Fruit fly (Drosophila melanogaster) whole organism, embryonic: Measurements from ENCODE around the gene IleRS-m.

ENCODE experiments used
- Abd-B ChIP-seq: fragments of 200-800 bp; sonication (Bioruptor generic); optimal IDR thresholded peaks from 2 replicates; lab custom pipeline; 2018; ENCODE audit warnings: missing biosample characterization, mild to moderate bottlenecking, missing genetic modification characterization, moderate library complexity
- CG12104 ChIP-seq: fragments of 200-800 bp; sonication (Bioruptor generic); optimal IDR thresholded peaks from 3 replicates; lab custom pipeline; 2016; ENCODE audit warnings: missing biosample characterization, missing genetic modification characterization
- CG13296 ChIP-seq: fragments of 200-800 bp; sonication (Bioruptor generic); optimal IDR thresholded peaks from 3 replicates; lab custom pipeline; 2018; ENCODE audit warnings: missing biosample characterization, mild to moderate bottlenecking, missing genetic modification characterization
- CG14667 ChIP-seq: fragments of 200-800 bp; sonication (Bioruptor generic); IDR thresholded peaks from 2 replicates; pipeline ENCODE4 v1.3.6; 2022; ENCODE audit warnings: missing biosample characterization, missing genetic modification characterization
- CG15073 ChIP-seq: fragments of 200-800 bp; sonication (Bioruptor generic); optimal IDR thresholded peaks from 2 replicates; lab custom pipeline; 2016; ENCODE audit warnings: missing biosample characterization, missing genetic modification characterization
- CG15696 ChIP-seq: fragments of 200-800 bp; sonication (Bioruptor generic); optimal IDR thresholded peaks from 2 replicates; lab custom pipeline; 2019; ENCODE audit warnings: missing biosample characterization, mild to moderate bottlenecking, missing genetic modification characterization, moderate library complexity
- CG16863 ChIP-seq: fragments of 200-800 bp; sonication (Bioruptor generic); optimal IDR thresholded peaks from 3 replicates; lab custom pipeline; 2016; ENCODE audit warnings: missing biosample characterization, missing genetic modification characterization
- CG2712 ChIP-seq: fragments of 200-800 bp; optimal IDR thresholded peaks from 3 replicates; lab custom pipeline; 2019; ENCODE audit warnings: missing biosample characterization, mild to moderate bottlenecking, missing genetic modification characterization, moderate library complexity
- CG31365 ChIP-seq: fragments of 200-800 bp; sonication (Bioruptor generic); optimal IDR thresholded peaks from 2 replicates; lab custom pipeline; 2018; ENCODE audit warnings: missing biosample characterization, mild to moderate bottlenecking, missing genetic modification characterization
- CG3163 ChIP-seq: fragments of 200-800 bp; sonication (Bioruptor generic); optimal IDR thresholded peaks from 3 replicates; lab custom pipeline; 2016; ENCODE audit warnings: missing biosample characterization, missing genetic modification characterization
- CG4282 ChIP-seq: fragments of 200-800 bp; sonication (Bioruptor generic); optimal IDR thresholded peaks from 2 replicates; lab custom pipeline; 2016; ENCODE audit warnings: missing biosample characterization, missing genetic modification characterization
- CG4424 ChIP-seq: fragments of 200-800 bp; sonication (Bioruptor generic); optimal IDR thresholded peaks from 3 replicates; lab custom pipeline; 2016; ENCODE audit warnings: missing biosample characterization, missing genetic modification characterization
- CG4707 ChIP-seq: fragments of 200-800 bp; sonication (Bioruptor generic); optimal IDR thresholded peaks from 2 replicates; lab custom pipeline; 2018; ENCODE audit warnings: missing biosample characterization, mild to moderate bottlenecking, missing genetic modification characterization, moderate library complexity
- CG5953 ChIP-seq: fragments of 200-800 bp; sonication (Bioruptor generic); IDR thresholded peaks from 2 replicates; pipeline ENCODE4 v1.3.6; 2022; ENCODE audit warnings: missing biosample characterization, missing genetic modification characterization
- CG7357 ChIP-seq: fragments of 200-800 bp; sonication (Bioruptor generic); IDR thresholded peaks from 3 replicates; pipeline ENCODE4 v1.3.6; 2022; ENCODE audit warnings: missing biosample characterization, missing genetic modification characterization
- CG8290 ChIP-seq, 3 experiments: fragments of 200-800 bp; sonication (Bioruptor generic); optimal IDR thresholded peaks; 2 replicates each; lab custom pipeline; 2016 to 2019; ENCODE audit warnings: missing biosample characterization in 3 of 3, missing genetic modification characterization in 3 of 3, mild to moderate bottlenecking in 2 of 3, moderate library complexity in 1 of 3
- CG8924 ChIP-seq: fragments of 200-800 bp; optimal IDR thresholded peaks from 3 replicates; lab custom pipeline; 2019; ENCODE audit warnings: missing biosample characterization, mild to moderate bottlenecking, missing genetic modification characterization, moderate library complexity
- CG9932 ChIP-seq: fragments of 200-800 bp; sonication (Bioruptor generic); IDR thresholded peaks from 2 replicates; pipeline ENCODE4 v1.3.6; 2022; ENCODE audit warnings: missing biosample characterization, missing genetic modification characterization
- Chrac-16 ChIP-seq: fragments of 200-800 bp; sonication (Bioruptor generic); optimal IDR thresholded peaks from 3 replicates; lab custom pipeline; 2016; ENCODE audit warnings: missing biosample characterization, missing genetic modification characterization
- D ChIP-seq, 2 experiments: fragments of 200-800 bp in 1 of 2; fragments of >200 bp in 1 of 2; sonication (Bioruptor generic) in 1 of 2; optimal IDR thresholded peaks; 2 replicates in 1 of 2; 3 replicates in 1 of 2; lab custom pipeline; 2017; ENCODE audit warnings: mild to moderate bottlenecking in 1 of 2, missing biosample characterization in 1 of 2, missing genetic modification characterization in 1 of 2, missing genetic modification reagents in 1 of 2
- Dip2 ChIP-seq: fragments of 200-800 bp; sonication (Bioruptor generic); IDR thresholded peaks from 2 replicates; pipeline ENCODE4 v1.3.6; 2022; ENCODE audit warnings: missing biosample characterization, missing genetic modification characterization
- Doc3 ChIP-seq: fragments of 200-800 bp; sonication (Bioruptor generic); IDR thresholded peaks from 3 replicates; pipeline ENCODE4 v1.3.6; 2022; ENCODE audit warnings: missing biosample characterization, missing genetic modification characterization; ENCODE audit not compliant: partially characterized antibody
- Dp ChIP-seq: fragments of 200-800 bp; sonication (Bioruptor generic); optimal IDR thresholded peaks from 2 replicates; lab custom pipeline; 2018; ENCODE audit warnings: missing biosample characterization, mild to moderate bottlenecking, missing genetic modification characterization, moderate library complexity
- Fer1 ChIP-seq: fragments of 200-800 bp; sonication (Bioruptor generic); optimal IDR thresholded peaks from 2 replicates; lab custom pipeline; 2017; ENCODE audit warnings: missing biosample characterization, mild to moderate bottlenecking, missing genetic modification characterization
- Hr39 ChIP-seq: fragments of >200 bp; optimal IDR thresholded peaks from 2 replicates; lab custom pipeline; 2017
- Hsf ChIP-seq: fragments of 200-800 bp; sonication (Bioruptor generic); optimal IDR thresholded peaks from 3 replicates; lab custom pipeline; 2016; ENCODE audit warnings: missing biosample characterization, missing genetic modification characterization
- Lpt ChIP-seq: fragments of >200 bp; optimal IDR thresholded peaks from 2 replicates; lab custom pipeline; 2018; ENCODE audit warnings: missing biosample characterization, missing genetic modification characterization
- NC2α ChIP-seq: fragments of 200-800 bp; sonication (Bioruptor generic); optimal IDR thresholded peaks from 2 replicates; lab custom pipeline; 2016; ENCODE audit warnings: missing biosample characterization, missing genetic modification characterization
- NK7.1 ChIP-seq: fragments of 200-800 bp; sonication (Bioruptor generic); optimal IDR thresholded peaks from 3 replicates; lab custom pipeline; 2016; ENCODE audit warnings: missing biosample characterization, missing genetic modification characterization
- Sin3A ChIP-seq: fragments of >200 bp; optimal IDR thresholded peaks from 2 replicates; lab custom pipeline; 2018
- Spps ChIP-seq: fragments of 200-800 bp; sonication (Bioruptor generic); optimal IDR thresholded peaks from 2 replicates; lab custom pipeline; 2018; ENCODE audit warnings: missing biosample characterization, mild to moderate bottlenecking, missing genetic modification characterization
- Vsx1 ChIP-seq: fragments of 200-800 bp; sonication (Bioruptor generic); optimal IDR thresholded peaks from 2 replicates; lab custom pipeline; 2017; ENCODE audit warnings: missing biosample characterization, mild to moderate bottlenecking, missing genetic modification characterization, missing genetic modification reagents
- abd-A ChIP-seq: fragments of 200-800 bp; sonication (Bioruptor generic); optimal IDR thresholded peaks from 3 replicates; lab custom pipeline; 2019; ENCODE audit warnings: missing biosample characterization, mild to moderate bottlenecking, missing genetic modification characterization, moderate library complexity
- bcd ChIP-seq: fragments of 200-800 bp; sonication (Bioruptor generic); optimal IDR thresholded peaks from 2 replicates; lab custom pipeline; 2017; ENCODE audit warnings: missing biosample characterization, mild to moderate bottlenecking, missing genetic modification characterization
- btn ChIP-seq: fragments of 200-800 bp; sonication (Bioruptor generic); optimal IDR thresholded peaks from 2 replicates; lab custom pipeline; 2016; ENCODE audit warnings: missing biosample characterization, missing genetic modification characterization
- dimm ChIP-seq: fragments of 200-800 bp; sonication (Bioruptor generic); IDR thresholded peaks from 2 replicates; pipeline ENCODE4 v1.3.6; 2022; ENCODE audit warnings: missing biosample characterization, missing genetic modification characterization
- emc ChIP-seq: fragments of 200-800 bp; sonication (Bioruptor generic); optimal IDR thresholded peaks from 2 replicates; lab custom pipeline; 2016; ENCODE audit warnings: missing biosample characterization, missing genetic modification characterization
- esg ChIP-seq: fragments of 200-800 bp; sonication (Bioruptor generic); conservative IDR thresholded peaks from 2 replicates; pipeline ENCODE4 v1.3.6; 2022; ENCODE audit warnings: missing biosample characterization, missing genetic modification characterization
- gce ChIP-seq: fragments of 200-800 bp; sonication (Bioruptor generic); IDR thresholded peaks from 3 replicates; pipeline ENCODE4 v1.3.6; 2022; ENCODE audit warnings: missing biosample characterization, missing genetic modification characterization
- ind ChIP-seq: fragments of 200-800 bp; sonication (Bioruptor generic); optimal IDR thresholded peaks from 3 replicates; lab custom pipeline; 2016; ENCODE audit warnings: missing biosample characterization, missing genetic modification characterization
- insv ChIP-seq, 2 experiments: fragments of 200-800 bp; sonication (Bioruptor generic); optimal IDR thresholded peaks; 3 replicates each; lab custom pipeline; 2016 to 2018; ENCODE audit warnings: missing biosample characterization in 2 of 2, missing genetic modification characterization in 2 of 2
- kay ChIP-seq: fragments of 200-800 bp; sonication (Bioruptor generic); optimal IDR thresholded peaks from 2 replicates; lab custom pipeline; 2016; ENCODE audit warnings: missing biosample characterization, missing genetic modification characterization
- nerfin-1 ChIP-seq: fragments of 200-800 bp; sonication (Bioruptor generic); optimal IDR thresholded peaks from 3 replicates; lab custom pipeline; 2019; ENCODE audit warnings: missing biosample characterization, mild to moderate bottlenecking, missing genetic modification characterization, moderate library complexity
- oc ChIP-seq: fragments of 200-800 bp; sonication (Bioruptor generic); optimal IDR thresholded peaks from 2 replicates; lab custom pipeline; 2018; ENCODE audit warnings: missing biosample characterization, mild to moderate bottlenecking, missing genetic modification characterization, moderate library complexity
- repo ChIP-seq: fragments of 200-800 bp; sonication (Bioruptor generic); optimal IDR thresholded peaks from 2 replicates; lab custom pipeline; 2016; ENCODE audit warnings: missing biosample characterization, missing genetic modification characterization
- sima ChIP-seq: fragments of 200-800 bp; sonication (Bioruptor generic); optimal IDR thresholded peaks from 2 replicates; lab custom pipeline; 2016; ENCODE audit warnings: missing biosample characterization, missing genetic modification characterization
- sob ChIP-seq: fragments of 200-800 bp; sonication (Bioruptor generic); IDR thresholded peaks from 2 replicates; pipeline ENCODE4 v1.3.6; 2022; ENCODE audit warnings: missing biosample characterization, missing genetic modification characterization
- tgo ChIP-seq: fragments of 200-800 bp; sonication (Bioruptor generic); IDR thresholded peaks from 3 replicates; pipeline ENCODE4 v1.3.6; 2022; ENCODE audit warnings: missing biosample characterization, missing genetic modification characterization
- ttk ChIP-seq: fragments of 200-800 bp; sonication (Bioruptor generic); IDR thresholded peaks from 2 replicates; pipeline ENCODE4 v2.1.2; 2022; ENCODE audit warnings: missing biosample characterization, missing genetic modification characterization
- twi ChIP-seq: fragments of 200-800 bp; optimal IDR thresholded peaks from 2 replicates; lab custom pipeline; 2019; ENCODE audit warnings: missing biosample characterization, mild to moderate bottlenecking, missing genetic modification characterization, moderate library complexity
- vnd ChIP-seq: fragments of 200-800 bp; sonication (Bioruptor generic); IDR thresholded peaks from 3 replicates; pipeline ENCODE4 v1.3.6; 2022; ENCODE audit warnings: missing biosample characterization, missing genetic modification characterization; ENCODE audit not compliant: partially characterized antibody
- zfh2 ChIP-seq: fragments of 200-800 bp; sonication (Bioruptor generic); optimal IDR thresholded peaks from 2 replicates; lab custom pipeline; 2016; ENCODE audit warnings: missing biosample characterization, missing genetic modification characterization

Gene IleRS-m

dm6 chr3L:16051719-16052122 lies 48.4 kb upstream of the IleRS-m start, which contains the start of gene Mbs (continued):
- TF ChIP-seq CG7357 (GFP tag; lab: Robert Waterston, UW) (no peak), CG3163 (GFP tag; lab: Kevin White, UChicago) (no peak), twi (no peak), Chrac-16 (GFP tag; lab: Kevin White, UChicago) (no peak), Vsx1 (GFP tag; lab: Kevin White, UChicago) (peak; percentile 48), ttk (GFP tag; lab: Robert Waterston, UW) (0 out of 2 replicates have a peak, but pooled peaks have one; percentile 6), kay (no peak), ind (GFP tag; lab: Kevin White, UChicago) (no peak), Sin3A (peak; percentile 27), Hsf (GFP tag; lab: Kevin White, UChicago) (no peak), repo (no peak), CG9932 (GFP tag; lab: Robert Waterston, UW) (peak; percentile 7; the same call in 1 of the 2 replicates), CG16863 (GFP tag; lab: Kevin White, UChicago) (no peak), CG12104 (GFP tag; lab: Kevin White, UChicago) (no peak), NC2α (no peak), CG4707 (GFP tag; lab: Kevin White, UChicago) (no peak), vnd (no peak; the same call in 2 of the 3 replicates), CG2712 (tag; lab: Kevin White, UChicago) (peak; percentile 29), Spps (no peak), abd-A (peak; percentile 61), Lpt (no peak), Doc3 (GFP tag; lab: Robert Waterston, UW) (peak; percentile 37; the same call in 2 of the 3 replicates), CG15073 (no peak), dimm (no peak), Hr39 (no peak), CG31365 (tag; lab: Kevin White, UChicago) (peak; percentile 36), D (optimal IDR thresholded peaks at IDR 0.05; lab: Kevin White, UChicago) (no peak), D (GFP tag; optimal IDR thresholded peaks at IDR 0.05; lab: Kevin White, UChicago) (no peak), CG4424 (GFP tag; lab: Kevin White, UChicago) (no peak), CG8290 (GFP tag; optimal IDR thresholded peaks at IDR 0.05; lab: Kevin White, UChicago) (peak; percentile 20), CG8290 (tag; optimal IDR thresholded peaks at IDR 0.05; lab: Kevin White, UChicago) (peak; percentile 23 to 69), Abd-B (no peak), sima (GFP tag; lab: Kevin White, UChicago) (no peak), CG4282 (GFP tag; lab: Kevin White, UChicago) (no peak), NK7.1 (no peak), CG5953 (no peak), emc (GFP tag; lab: Kevin White, UChicago) (no peak), bcd (GFP tag; lab: Kevin White, UChicago) (no peak), CG15696 (tag; lab: Kevin White, UChicago) (no peak), oc (tag; lab: Kevin White, UChicago) (no peak), Fer1 (no peak), CG14667 (GFP tag; lab: Robert Waterston, UW) (no peak), btn (GFP tag; lab: Kevin White, UChicago) (no peak), sob (GFP tag; lab: Robert Waterston, UW) (peak; percentile 34; the same call in 1 of the 2 replicates), gce (GFP tag; lab: Robert Waterston, UW) (no peak), zfh2 (no peak), CG13296 (GFP tag; lab: Kevin White, UChicago) (peak; percentile 57), nerfin-1 (tag; lab: Kevin White, UChicago) (no peak), CG8924 (tag; lab: Kevin White, UChicago) (peak; percentile 5), tgo (GFP tag; lab: Robert Waterston, UW) (no peak), Dp (GFP tag; lab: Kevin White, UChicago) (no peak), esg (GFP tag; lab: Robert Waterston, UW) (no peak), insv (GFP tag; optimal IDR thresholded peaks at IDR 0.05; lab: Kevin White, UChicago) (peak in 1 of 2 experiments; percentile 41), Dip2 (GFP tag; lab: Robert Waterston, UW) (no peak)
